Worm (Caenorhabditis elegans) whole organism, late embryonic: ENCODE measurements around the gene ssp-36.

Experiments used
- C38D4.7 ChIP-seq: fragments of 200-800 bp; sonication (Bioruptor generic); optimal IDR thresholded peaks from 2 replicates; lab custom pipeline; 2018; ENCODE audit warnings: mild to moderate bottlenecking, missing genetic modification characterization, moderate library complexity, missing compliant biosample characterization
- K02D7.2 ChIP-seq: sonication (generic microtip); optimal IDR thresholded peaks from 2 replicates; lab custom pipeline; 2017; ENCODE audit warnings: mild to moderate bottlenecking, missing genetic modification characterization, missing compliant biosample characterization
- K09A11.1 ChIP-seq: sonication (generic microtip); optimal IDR thresholded peaks from 2 replicates; lab custom pipeline; 2017; ENCODE audit warnings: antibody characterized with exemption, mild to moderate bottlenecking, missing genetic modification characterization, missing compliant biosample characterization; ENCODE audit not compliant: insufficient read depth
- ceh-18 ChIP-seq: sonication (generic microtip); optimal IDR thresholded peaks from 2 replicates; lab custom pipeline; 2016; ENCODE audit warnings: missing genetic modification characterization, missing compliant biosample characterization
- ceh-19 ChIP-seq: fragments of 200-800 bp; sonication (Bioruptor generic); optimal IDR thresholded peaks from 2 replicates; lab custom pipeline; 2018; ENCODE audit warnings: mild to moderate bottlenecking, missing genetic modification characterization, missing compliant biosample characterization
- ceh-2 ChIP-seq: sonication (generic microtip); optimal IDR thresholded peaks from 2 replicates; lab custom pipeline; 2016; ENCODE audit warnings: missing genotype, missing genetic modification characterization, missing compliant biosample characterization
- ceh-22 ChIP-seq: sonication (generic microtip); optimal IDR thresholded peaks from 2 replicates; lab custom pipeline; 2017; ENCODE audit warnings: missing biosample characterization, missing genetic modification characterization
- ceh-24 ChIP-seq: sonication (generic microtip); optimal IDR thresholded peaks from 2 replicates; lab custom pipeline; 2016; ENCODE audit warnings: mild to moderate bottlenecking, missing genetic modification characterization, missing compliant biosample characterization
- ceh-30 ChIP-seq: fragments of 150-350 bp; optimal IDR thresholded peaks from 2 replicates; lab custom pipeline; 2014; ENCODE audit warnings: missing biosample characterization, missing genetic modification characterization
- ceh-48 ChIP-seq: sonication (generic microtip); optimal IDR thresholded peaks from 2 replicates; lab custom pipeline; 2016; ENCODE audit warnings: missing genetic modification characterization, inconsistent platforms, missing compliant biosample characterization
- ceh-6 ChIP-seq: fragments of 200-800 bp; sonication (Bioruptor generic); optimal IDR thresholded peaks from 2 replicates; lab custom pipeline; 2018; ENCODE audit warnings: mild to moderate bottlenecking, missing genetic modification characterization, missing compliant biosample characterization
- ceh-9 ChIP-seq: sonication (generic microtip); optimal IDR thresholded peaks from 2 replicates; lab custom pipeline; 2016; ENCODE audit warnings: mild to moderate bottlenecking, missing genetic modification characterization, inconsistent platforms, missing compliant biosample characterization
- eyg-1 ChIP-seq: sonication (generic microtip); optimal IDR thresholded peaks from 2 replicates; lab custom pipeline; 2016; ENCODE audit warnings: missing genotype, missing genetic modification characterization, missing compliant biosample characterization
- fkh-10 ChIP-seq: fragments of 150-350 bp; optimal IDR thresholded peaks from 2 replicates; lab custom pipeline; 2014; ENCODE audit warnings: missing biosample characterization, missing genetic modification reagents, missing genetic modification characterization
- hlh-30 ChIP-seq: sonication (generic microtip); optimal IDR thresholded peaks from 2 replicates; lab custom pipeline; 2017; ENCODE audit warnings: antibody characterized with exemption, missing genetic modification characterization, missing compliant biosample characterization; ENCODE audit not compliant: insufficient read depth
- hlh-8 ChIP-seq: sonication (generic microtip); optimal IDR thresholded peaks from 2 replicates; lab custom pipeline; 2016; ENCODE audit warnings: missing genotype, missing genetic modification characterization, missing compliant biosample characterization
- lin-11 ChIP-seq: fragments of 200-800 bp; sonication (Bioruptor generic); optimal IDR thresholded peaks from 2 replicates; lab custom pipeline; 2018; ENCODE audit warnings: mild to moderate bottlenecking, missing genetic modification characterization, missing compliant biosample characterization
- madf-2 ChIP-seq: sonication (generic microtip); optimal IDR thresholded peaks from 2 replicates; lab custom pipeline; 2017; ENCODE audit warnings: missing genetic modification characterization, missing compliant biosample characterization
- nfya-1 ChIP-seq: sonication (generic microtip); optimal IDR thresholded peaks from 2 replicates; lab custom pipeline; 2017; ENCODE audit warnings: missing genetic modification characterization, mild to moderate bottlenecking, missing compliant biosample characterization, antibody characterized with exemption, moderate library complexity
- nhr-232 ChIP-seq: sonication (generic microtip); optimal IDR thresholded peaks from 2 replicates; lab custom pipeline; 2016; ENCODE audit warnings: missing genetic modification characterization, missing compliant biosample characterization
- npax-4 ChIP-seq: sonication (generic microtip); optimal IDR thresholded peaks from 2 replicates; lab custom pipeline; 2016; ENCODE audit warnings: missing genetic modification characterization, missing compliant biosample characterization
- odd-2 ChIP-seq: sonication (generic microtip); optimal IDR thresholded peaks from 2 replicates; lab custom pipeline; 2017; ENCODE audit warnings: antibody characterized with exemption, mild to moderate bottlenecking, missing genetic modification characterization, missing compliant biosample characterization
- pha-4 ChIP-seq: fragments of 150-350 bp; optimal IDR thresholded peaks from 2 replicates; lab custom pipeline; 2018; ENCODE audit warnings: missing biosample characterization, missing genetic modification reagents, missing genetic modification characterization
- pqm-1 ChIP-seq: sonication (generic microtip); optimal IDR thresholded peaks from 2 replicates; lab custom pipeline; 2016; ENCODE audit warnings: missing genetic modification characterization, missing compliant biosample characterization
- pros-1 ChIP-seq: fragments of 150-350 bp; optimal IDR thresholded peaks from 2 replicates; lab custom pipeline; 2014; ENCODE audit warnings: missing biosample characterization, missing genetic modification reagents, missing genetic modification characterization
- rnt-1 ChIP-seq: sonication (generic microtip); optimal IDR thresholded peaks from 2 replicates; lab custom pipeline; 2016; ENCODE audit warnings: missing genetic modification characterization, missing compliant biosample characterization
- sdc-2 ChIP-seq: sonication (generic microtip); optimal IDR thresholded peaks from 2 replicates; lab custom pipeline; 2016; ENCODE audit warnings: missing genotype, missing genetic modification characterization, missing compliant biosample characterization
- sox-4 ChIP-seq: sonication (generic microtip); optimal IDR thresholded peaks from 2 replicates; lab custom pipeline; 2017; ENCODE audit warnings: mild to moderate bottlenecking, missing genetic modification characterization, inconsistent platforms, missing compliant biosample characterization
- tbx-2 ChIP-seq: sonication (generic microtip); optimal IDR thresholded peaks from 2 replicates; lab custom pipeline; 2016; ENCODE audit warnings: missing genetic modification characterization, missing compliant biosample characterization
- ttx-3 ChIP-seq: sonication (generic microtip); optimal IDR thresholded peaks from 2 replicates; lab custom pipeline; 2016; ENCODE audit warnings: missing genetic modification reagents, missing genetic modification characterization, missing compliant biosample characterization
- unc-3 ChIP-seq, 2 experiments: fragments of 200-800 bp in 1 of 2; sonication (Bioruptor generic) in 1 of 2; sonication (generic microtip) in 1 of 2; conservative IDR thresholded peaks in 1 of 2; optimal IDR thresholded peaks in 1 of 2; 2 replicates each; pipeline versions ENCODE4 v1.3.6 to Lab custom; 2016 to 2022; ENCODE audit warnings: missing compliant biosample characterization in 2 of 2, missing genetic modification characterization in 2 of 2, missing genetic modification reagents in 1 of 2
- unc-42 ChIP-seq: sonication (generic microtip); optimal IDR thresholded peaks from 2 replicates; lab custom pipeline; 2016; ENCODE audit warnings: missing genotype, missing genetic modification characterization, missing compliant biosample characterization
- unc-55 ChIP-seq: sonication (generic microtip); optimal IDR thresholded peaks from 2 replicates; lab custom pipeline; 2017; ENCODE audit warnings: missing biosample characterization, missing genetic modification reagents, missing genetic modification characterization
- zip-5 ChIP-seq: sonication (generic microtip); optimal IDR thresholded peaks from 2 replicates; lab custom pipeline; 2016; ENCODE audit warnings: missing genetic modification characterization, missing compliant biosample characterization

Gene ssp-36

DNA sequence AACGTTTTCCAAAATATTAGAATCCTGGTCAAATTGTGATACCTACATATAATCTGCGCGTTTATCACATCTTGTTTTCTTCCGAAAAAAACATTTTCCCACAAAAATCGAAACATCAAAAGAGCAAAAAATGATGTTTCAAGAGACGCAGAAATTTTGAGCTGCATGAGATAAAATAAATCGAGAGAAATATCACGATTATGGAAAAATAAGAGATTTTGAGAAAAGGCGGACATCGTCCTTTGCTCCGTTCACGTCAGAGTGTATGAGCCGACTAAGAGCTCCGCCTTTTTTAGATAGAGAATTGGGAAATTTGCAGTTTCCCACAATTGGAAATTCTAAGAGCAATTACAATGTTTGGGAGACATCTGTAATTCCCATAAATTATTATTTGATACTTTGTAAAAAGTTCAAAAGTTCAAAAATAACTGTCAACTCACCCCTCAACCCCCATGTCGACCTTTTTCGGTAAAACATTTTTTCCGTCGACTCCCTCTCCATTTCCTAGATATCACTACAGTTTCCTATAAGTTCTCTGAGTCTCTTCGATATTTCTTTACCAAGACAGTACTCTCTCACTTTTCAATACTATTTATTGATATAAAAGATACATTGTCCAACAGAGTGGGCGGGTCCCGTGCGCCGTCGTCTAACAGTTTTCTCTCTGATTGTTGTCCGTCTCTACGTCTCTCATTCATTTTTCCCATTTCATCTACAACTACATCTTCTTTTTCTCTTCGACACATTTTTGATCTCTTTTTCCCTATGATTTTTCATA, 9.3 kb downstream of the ssp-36 start:
- no peak for TF ChIP-seq ttx-3 (tag; lab: Kevin White, UChicago)
- no peak for TF ChIP-seq pha-4
- TF ChIP-seq nhr-232 (tag; lab: Kevin White, UChicago) = no peak
- no peak for TF ChIP-seq ceh-30
- no peak for TF ChIP-seq rnt-1 (tag; lab: Kevin White, UChicago)
- no peak for TF ChIP-seq C38D4.7
- no peak for TF ChIP-seq ceh-2 (tag; lab: Kevin White, UChicago)
- TF ChIP-seq eyg-1 = no peak
- TF ChIP-seq K02D7.2 (tag; lab: Kevin White, UChicago) = no peak
- TF ChIP-seq hlh-8 = no peak
- TF ChIP-seq ceh-9 (tag; lab: Kevin White, UChicago) = no peak
- no peak for TF ChIP-seq ceh-19 (GFP tag; lab: Kevin White, UChicago)

DNA sequence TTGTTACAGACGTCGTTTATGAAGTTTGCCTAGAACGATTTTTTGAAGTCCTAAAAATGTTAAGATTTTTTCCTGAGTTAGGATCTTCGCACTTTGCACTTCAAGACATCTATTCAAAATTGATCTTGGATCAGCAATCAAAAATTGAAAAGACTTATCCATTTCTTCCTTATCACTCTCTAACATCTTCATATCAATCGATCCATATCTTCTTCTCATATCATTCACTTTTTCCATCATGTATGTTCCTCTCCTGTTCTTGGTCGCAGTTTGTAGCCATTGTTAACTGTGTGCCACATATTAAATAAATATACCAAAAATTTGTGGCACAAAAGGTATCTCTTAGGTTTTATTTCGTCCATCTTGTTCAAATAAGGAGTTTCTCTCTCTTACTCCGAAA, 10.4 kb downstream of the ssp-36 start:
- TF ChIP-seq ceh-18 (tag; lab: Kevin White, UChicago) = no peak
- TF ChIP-seq lin-11 (tag; lab: Kevin White, UChicago) = no peak
- no peak for TF ChIP-seq unc-55 (GFP tag; lab: Kevin White, UChicago)
- no peak for TF ChIP-seq hlh-30 (tag; lab: Kevin White, UChicago)
- no peak for TF ChIP-seq npax-4 (tag; lab: Kevin White, UChicago)
- TF ChIP-seq hlh-8 = no peak
- TF ChIP-seq pqm-1 (tag; lab: Kevin White, UChicago) = no peak

DNA sequence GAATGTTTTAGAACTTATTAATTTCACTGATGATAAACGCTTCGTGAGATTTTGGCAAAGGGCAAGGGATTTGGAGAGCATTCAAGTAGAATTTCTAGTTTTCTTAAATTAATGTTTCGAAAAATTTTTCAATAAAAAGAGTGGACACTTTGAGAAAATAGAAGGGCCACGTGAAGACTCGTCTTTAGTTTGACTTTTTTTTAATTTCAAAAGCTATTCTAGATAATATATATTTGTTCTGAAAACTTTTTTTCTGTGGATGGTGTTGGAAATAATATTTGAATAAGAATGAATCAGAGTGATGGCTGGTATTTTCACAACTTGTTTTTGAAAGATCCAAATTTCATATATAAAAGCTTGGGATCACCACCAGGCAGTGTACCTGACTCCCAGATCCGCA, 17.8 kb downstream of the ssp-36 start, which contains the start of gene C28D4.8:
Gene C28D4.8 (minus strand): TSS at position 101 of the 400 bp plus-strand sequence.
- TF ChIP-seq ceh-22 = no peak
- no peak for TF ChIP-seq madf-2 (tag; lab: Kevin White, UChicago)
- TF ChIP-seq lin-11 (tag; lab: Kevin White, UChicago) = no peak
- no peak for TF ChIP-seq unc-3 (GFP tag; conservative IDR thresholded peaks at IDR 0.05; lab: Robert Waterston, UW)
- TF ChIP-seq unc-3 (tag; optimal IDR thresholded peaks at IDR 0.05; lab: Kevin White, UChicago) = no peak
- TF ChIP-seq ceh-48 (tag; lab: Kevin White, UChicago) = no peak
- no peak for TF ChIP-seq fkh-10 (GFP tag; lab: Kevin White, UChicago)
- TF ChIP-seq pros-1 (tag; lab: Kevin White, UChicago) = no peak

DNA sequence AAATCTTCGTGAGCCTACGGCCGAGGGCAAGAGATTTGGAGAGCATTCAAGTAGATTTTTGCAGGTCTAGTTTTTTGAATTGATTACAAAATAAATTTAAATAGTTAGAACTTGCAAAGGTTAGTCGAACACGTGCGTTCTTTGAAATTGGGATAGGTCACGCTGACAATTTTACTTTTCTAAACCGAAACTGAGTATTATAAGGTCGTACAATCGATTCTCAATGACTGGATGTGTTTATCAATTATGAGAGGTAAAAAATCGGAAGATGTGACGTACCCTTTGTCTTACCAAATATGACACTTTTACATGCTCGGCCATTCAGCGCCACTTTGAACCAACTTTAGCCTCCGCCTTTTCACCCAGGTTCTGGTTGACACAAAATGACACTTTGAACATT, 19.4 kb downstream of the ssp-36 start, which contains the start of gene C28D4.5:
Gene C28D4.5 (minus strand): TSS at position 101 of the 400 bp plus-strand sequence.
- TF ChIP-seq K09A11.1 (no peak), ceh-24 (tag; lab: Kevin White, UChicago) (no peak), sdc-2 (tag; lab: Kevin White, UChicago) (no peak), odd-2 (tag; lab: Kevin White, UChicago) (no peak), fkh-10 (GFP tag; lab: Kevin White, UChicago) (no peak), nhr-232 (tag; lab: Kevin White, UChicago) (no peak), sox-4 (no peak), unc-42 (no peak), nfya-1 (tag; lab: Kevin White, UChicago) (no peak), zip-5 (no peak), tbx-2 (tag; lab: Kevin White, UChicago) (no peak), ceh-6 (GFP tag; lab: Kevin White, UChicago) (no peak)
